Worm (Caenorhabditis elegans) whole organism, L4 larva: Measurements from ENCODE around the gene fbxa-43.
"Not testable (repeated sequence)": the region's sequence is repeated elsewhere in the genome, so short reads cannot be mapped to it uniquely, and the experiment has no call there.

Source experiments
- F10B5.3 ChIP-seq: sonication (generic microtip); optimal IDR thresholded peaks from 2 replicates; lab custom pipeline; 2016; ENCODE audit warnings: mild to moderate bottlenecking, missing genetic modification characterization, missing compliant biosample characterization
- F37D6.2 ChIP-seq: sonication (generic microtip); optimal IDR thresholded peaks from 2 replicates; lab custom pipeline; 2016; ENCODE audit warnings: mild to moderate bottlenecking, missing genetic modification characterization, missing compliant biosample characterization
- F44E2.7 ChIP-seq: fragments of 200-800 bp; sonication (Bioruptor generic); IDR thresholded peaks from 2 replicates; pipeline ENCODE4 v2.1.2; 2022; ENCODE audit warnings: missing genetic modification characterization, missing compliant biosample characterization
- T26A8.4 ChIP-seq: fragments of 200-800 bp; sonication (Bioruptor generic); IDR thresholded peaks from 2 replicates; pipeline ENCODE4 v1.3.6; 2022; ENCODE audit warnings: missing genetic modification characterization, missing compliant biosample characterization
- Y5F2A.4 ChIP-seq: fragments of 200-800 bp; sonication (Bioruptor generic); optimal IDR thresholded peaks from 2 replicates; lab custom pipeline; 2018; ENCODE audit warnings: mild to moderate bottlenecking, missing genetic modification characterization, missing compliant biosample characterization
- ZK337.2 ChIP-seq: fragments of 200-800 bp; sonication (Bioruptor generic); IDR thresholded peaks from 2 replicates; pipeline ENCODE4 v1.3.6; 2022; ENCODE audit warnings: missing genetic modification reagents, missing genetic modification characterization, missing compliant biosample characterization
- aha-1 ChIP-seq: fragments of 150-350 bp; peaks from one replicate; lab custom pipeline; 2014; ENCODE audit warnings: missing biosample characterization, missing genetic modification characterization
- aly-2 ChIP-seq: sonication (generic microtip); optimal IDR thresholded peaks from 2 replicates; lab custom pipeline; 2018; ENCODE audit warnings: missing biosample characterization, missing genetic modification characterization
- ceh-20 ChIP-seq: fragments of 200-800 bp; sonication (Bioruptor generic); IDR thresholded peaks from 2 replicates; pipeline ENCODE4 v1.3.6; 2022; ENCODE audit warnings: missing genetic modification reagents, missing genetic modification characterization, missing compliant biosample characterization
- ceh-28 ChIP-seq: fragments of 150-350 bp; optimal IDR thresholded peaks from 2 replicates; lab custom pipeline; 2014; ENCODE audit warnings: missing biosample characterization, missing genetic modification reagents, missing genetic modification characterization
- ceh-44 ChIP-seq: fragments of 200-800 bp; sonication (Bioruptor generic); IDR thresholded peaks from 2 replicates; pipeline ENCODE4 v1.3.6; 2022; ENCODE audit warnings: missing genetic modification reagents, missing genetic modification characterization, missing compliant biosample characterization
- ctbp-1 ChIP-seq: fragments of 200-800 bp; sonication (Bioruptor generic); IDR thresholded peaks from 2 replicates; pipeline ENCODE4 v1.3.6; 2022; ENCODE audit warnings: missing genetic modification reagents, missing genetic modification characterization, missing compliant biosample characterization
- daf-8 ChIP-seq: fragments of 200-800 bp; sonication (Bioruptor generic); IDR thresholded peaks from 2 replicates; pipeline ENCODE4 v1.3.6; 2022; ENCODE audit warnings: missing genetic modification characterization, missing compliant biosample characterization
- dmd-6 ChIP-seq: fragments of 200-800 bp; sonication (Bioruptor generic); IDR thresholded peaks from 2 replicates; pipeline ENCODE4 v1.3.6; 2022; ENCODE audit warnings: missing genetic modification reagents, missing genetic modification characterization, missing compliant biosample characterization
- dmd-8 ChIP-seq: fragments of 200-800 bp; sonication (Bioruptor generic); IDR thresholded peaks from 2 replicates; pipeline ENCODE4 v1.3.6; 2022; ENCODE audit warnings: missing genetic modification characterization, missing compliant biosample characterization
- dpl-1 ChIP-seq: fragments of 150-350 bp; optimal IDR thresholded peaks from 2 replicates; lab custom pipeline; 2014; ENCODE audit warnings: missing biosample characterization, missing genetic modification reagents, missing genetic modification characterization
- dve-1 ChIP-seq: sonication (generic microtip); optimal IDR thresholded peaks from 2 replicates; lab custom pipeline; 2017; ENCODE audit warnings: antibody characterized with exemption, mild to moderate bottlenecking, missing genetic modification characterization, missing compliant biosample characterization; ENCODE audit not compliant: insufficient read depth
- egl-27 ChIP-seq: sonication (generic microtip); optimal IDR thresholded peaks from 3 replicates; lab custom pipeline; 2017; ENCODE audit warnings: missing biosample characterization, missing genetic modification reagents, missing genetic modification characterization
- hlh-11 ChIP-seq: fragments of 200-800 bp; sonication (Bioruptor generic); optimal IDR thresholded peaks from 2 replicates; lab custom pipeline; 2018; ENCODE audit warnings: mild to moderate bottlenecking, missing genetic modification characterization, missing compliant biosample characterization
- lin-13 ChIP-seq: fragments of 150-350 bp; optimal IDR thresholded peaks from 2 replicates; lab custom pipeline; 2014; ENCODE audit warnings: missing biosample characterization, missing genetic modification reagents, missing genetic modification characterization
- lsy-2 ChIP-seq, 2 experiments: fragments of 150-350 bp in 1 of 2; sonication (generic microtip) in 1 of 2; optimal IDR thresholded peaks; 2 replicates each; lab custom pipeline; 2014 to 2017; ENCODE audit warnings: missing biosample characterization in 2 of 2, missing genetic modification characterization in 2 of 2
- mdl-1 ChIP-seq, 2 experiments: fragments of 150-350 bp in 1 of 2; sonication (generic microtip) in 1 of 2; optimal IDR thresholded peaks; 2 replicates each; lab custom pipeline; 2014 to 2017; ENCODE audit warnings: missing biosample characterization in 2 of 2, missing genetic modification characterization in 2 of 2
- mdt-29 ChIP-seq: fragments of 200-800 bp; sonication (Bioruptor generic); IDR thresholded peaks from 2 replicates; pipeline ENCODE4 v1.3.6; 2022; ENCODE audit warnings: missing genetic modification reagents, missing genetic modification characterization, missing compliant biosample characterization
- nhr-102 ChIP-seq: sonication (generic microtip); optimal IDR thresholded peaks from 2 replicates; lab custom pipeline; 2016; ENCODE audit warnings: mild to moderate bottlenecking, missing genetic modification characterization, moderate library complexity, missing compliant biosample characterization
- nhr-41 ChIP-seq: fragments of 200-800 bp; sonication (Bioruptor generic); IDR thresholded peaks from 2 replicates; pipeline ENCODE4 v1.3.6; 2022; ENCODE audit warnings: missing genetic modification reagents, missing genetic modification characterization, missing compliant biosample characterization
- nhr-48 ChIP-seq: sonication (generic microtip); optimal IDR thresholded peaks from 2 replicates; lab custom pipeline; 2016; ENCODE audit warnings: mild to moderate bottlenecking, missing genetic modification characterization, missing compliant biosample characterization
- nhr-76 ChIP-seq: fragments of 150-350 bp; optimal IDR thresholded peaks from 2 replicates; lab custom pipeline; 2014; ENCODE audit warnings: missing biosample characterization, missing genetic modification characterization
- php-3 ChIP-seq: fragments of 200-800 bp; sonication (Bioruptor generic); IDR thresholded peaks from 2 replicates; pipeline ENCODE4 v1.3.6; 2022; ENCODE audit warnings: missing genetic modification reagents, missing genetic modification characterization, missing compliant biosample characterization
- pqm-1 ChIP-seq: sonication (generic microtip); optimal IDR thresholded peaks from 2 replicates; lab custom pipeline; 2017; ENCODE audit warnings: missing biosample characterization, missing genetic modification characterization
- skn-1 ChIP-seq: fragments of 150-350 bp; optimal IDR thresholded peaks from 2 replicates; lab custom pipeline; 2014; ENCODE audit warnings: missing biosample characterization, missing genetic modification characterization
- unc-130 ChIP-seq: sonication (generic microtip); optimal IDR thresholded peaks from 2 replicates; lab custom pipeline; 2016; ENCODE audit warnings: missing genetic modification reagents, missing genetic modification characterization, missing compliant biosample characterization
- unc-39 ChIP-seq: sonication (generic microtip); optimal IDR thresholded peaks from 2 replicates; lab custom pipeline; 2017; ENCODE audit warnings: missing biosample characterization, missing genetic modification characterization
- vab-7 ChIP-seq: fragments of 200-800 bp; sonication (Bioruptor generic); IDR thresholded peaks from 2 replicates; pipeline ENCODE4 v1.3.6; 2022; ENCODE audit warnings: missing genetic modification reagents, missing genetic modification characterization, missing compliant biosample characterization
- zag-1 ChIP-seq: fragments of 150-350 bp; optimal IDR thresholded peaks from 2 replicates; lab custom pipeline; 2014; ENCODE audit warnings: missing biosample characterization, missing genetic modification characterization
- zfp-2 ChIP-seq: sonication (generic microtip); optimal IDR thresholded peaks from 2 replicates; lab custom pipeline; 2016; ENCODE audit warnings: mild to moderate bottlenecking, missing genetic modification characterization, missing compliant biosample characterization

Gene fbxa-43

ce11 chrIII:2262942-2263341 is 4.2 kb upstream of the fbxa-43 start, which contains the start of gene Y54F10BM.6:
Y54F10BM.6 (plus strand) TSS chrIII:2263242.
- TF ChIP-seq dpl-1 (GFP tag; lab: Kevin White, UChicago) (no peak), nhr-102 (tag; lab: Kevin White, UChicago) (no peak), ceh-20 (GFP tag; lab: Robert Waterston, UW) (no peak), dmd-8 (GFP tag; lab: Robert Waterston, UW) (no peak), lsy-2 (tag; optimal IDR thresholded peaks at IDR 0.05; lab: Kevin White, UChicago) (no peak), daf-8 (no peak), skn-1 (tag; lab: Kevin White, UChicago) (no peak), dve-1 (tag; lab: Kevin White, UChicago) (no peak), hlh-11 (tag; lab: Kevin White, UChicago) (no peak), unc-39 (tag; lab: Kevin White, UChicago) (no peak), Y5F2A.4 (GFP tag; lab: Kevin White, UChicago) (no peak), ZK337.2 (GFP tag; lab: Robert Waterston, UW) (no peak)

DNA sequence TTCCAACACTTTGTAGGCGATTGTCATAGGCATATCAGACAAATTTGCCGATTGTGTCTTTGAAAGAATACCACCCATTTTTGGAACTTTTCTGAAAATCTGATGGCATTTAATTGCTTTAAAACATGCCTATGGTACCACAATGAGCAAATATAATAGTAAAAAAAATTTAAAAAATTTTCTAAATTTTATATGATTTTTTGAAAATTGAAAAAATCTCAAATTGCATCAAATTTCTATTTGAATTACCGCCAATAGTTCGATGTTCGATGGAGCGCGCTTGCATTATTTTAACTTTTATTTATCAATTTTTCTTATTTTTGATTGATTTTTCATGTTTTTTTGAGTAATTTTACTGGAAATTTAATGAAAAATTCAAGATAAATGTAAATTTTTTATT is 2.6 kb upstream of the fbxa-43 start, which contains the start of gene fbxa-42:
fbxa-42 (minus strand) TSS at position 101 of the 400 bp plus-strand sequence.
- not testable (repeated sequence) for TF ChIP-seq nhr-41 (GFP tag; lab: Robert Waterston, UW); F10B5.3 (tag; lab: Kevin White, UChicago); mdl-1 (tag; optimal IDR thresholded peaks at IDR 0.05; lab: Kevin White, UChicago)

DNA sequence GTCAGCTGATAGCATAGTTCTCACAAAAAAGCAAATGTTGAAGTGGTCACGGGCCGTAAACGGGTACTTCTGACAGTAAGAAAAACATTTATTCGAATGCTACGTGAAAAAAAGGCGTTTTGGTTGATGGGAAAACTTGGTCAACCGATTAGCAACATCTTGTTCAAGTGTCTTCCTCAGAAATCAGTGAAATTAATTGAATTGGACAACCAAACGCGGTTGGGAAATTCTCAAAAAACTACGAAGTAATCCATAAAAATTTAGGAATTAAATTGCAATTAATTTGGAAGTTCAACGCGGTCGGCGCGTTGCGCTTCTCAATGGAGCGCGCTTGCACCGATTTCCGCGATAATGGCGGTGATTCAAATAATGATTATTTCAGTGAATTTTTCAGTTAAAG is 566 bp upstream of the fbxa-43 start:
- TF ChIP-seq unc-130 (no peak), ceh-44 (GFP tag; lab: Robert Waterston, UW) (no peak), lin-13 (no peak), F37D6.2 (tag; lab: Kevin White, UChicago) (no peak), T26A8.4 (GFP tag; lab: Robert Waterston, UW) (no peak), ceh-20 (GFP tag; lab: Robert Waterston, UW) (no peak), ceh-28 (tag; lab: Kevin White, UChicago) (no peak), aly-2 (tag; lab: Kevin White, UChicago) (no peak), php-3 (GFP tag; lab: Robert Waterston, UW) (no peak), zfp-2 (tag; lab: Kevin White, UChicago) (no peak)

DNA sequence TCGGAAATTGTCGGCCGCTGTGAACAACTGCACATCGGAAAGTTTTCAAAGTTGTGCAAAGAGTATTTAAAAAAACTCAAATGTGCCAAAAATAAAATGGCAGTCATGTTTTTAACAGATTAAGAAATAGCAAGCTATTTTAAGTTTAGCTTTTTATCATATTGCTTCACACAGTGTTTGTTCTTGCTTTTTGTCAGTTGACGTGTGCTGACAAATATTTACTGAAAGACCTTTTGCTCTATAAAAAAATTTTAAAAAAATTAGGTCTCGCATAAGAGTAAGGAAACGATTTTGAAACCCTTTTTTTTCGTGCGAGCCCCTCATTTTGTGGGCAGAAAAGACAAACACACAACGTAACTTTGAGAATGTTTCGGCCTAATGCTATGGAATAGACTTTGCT is 3.2 kb downstream of the fbxa-43 start, which contains the start of gene fbxa-71:
fbxa-71 (plus strand) TSS at position 301 of the 400 bp plus-strand sequence.
- no peak for TF ChIP-seq egl-27 (tag; lab: Kevin White, UChicago)
- no peak for TF ChIP-seq nhr-48 (tag; lab: Kevin White, UChicago)
- no peak for TF ChIP-seq dmd-6 (GFP tag; lab: Robert Waterston, UW)
- no peak for TF ChIP-seq ctbp-1 (GFP tag; lab: Robert Waterston, UW)
- no peak for TF ChIP-seq mdt-29 (GFP tag; lab: Robert Waterston, UW)
- no peak for TF ChIP-seq hlh-11 (tag; lab: Kevin White, UChicago)
- TF ChIP-seq zag-1 (tag; lab: Kevin White, UChicago) = no peak
- no peak for TF ChIP-seq nhr-76 (tag; lab: Kevin White, UChicago)
- no peak for TF ChIP-seq F44E2.7 (GFP tag; lab: Robert Waterston, UW)
- no peak for TF ChIP-seq aha-1 (tag; lab: Kevin White, UChicago)
- TF ChIP-seq vab-7 (GFP tag; lab: Robert Waterston, UW) = no peak
- no peak for TF ChIP-seq pqm-1
